Worm (Caenorhabditis elegans) whole organism, mixed stage, embryonic: ENCODE data around the gene perm-4.

Source experiments
- M03D4.4 ChIP-seq: sonication (generic microtip); optimal IDR thresholded peaks from 2 replicates; lab custom pipeline; 2017; ENCODE audit warnings: mild to moderate bottlenecking, missing genetic modification characterization, missing compliant biosample characterization
- bed-3 ChIP-seq: fragments of 200-800 bp; sonication (Bioruptor generic); optimal IDR thresholded peaks from 3 replicates; lab custom pipeline; 2018; ENCODE audit warnings: mild to moderate bottlenecking, missing genetic modification characterization, moderate library complexity, missing compliant biosample characterization
- blmp-1 ChIP-seq: fragments of 150-350 bp; optimal IDR thresholded peaks from 2 replicates; lab custom pipeline; 2014; ENCODE audit warnings: missing biosample characterization, missing genetic modification characterization
- ceh-39 ChIP-seq: fragments of 150-350 bp; optimal IDR thresholded peaks from 2 replicates; lab custom pipeline; 2014; ENCODE audit warnings: missing biosample characterization, missing genetic modification characterization
- ceh-43 ChIP-seq: fragments of 200-800 bp; sonication (Bioruptor generic); optimal IDR thresholded peaks from 2 replicates; lab custom pipeline; 2018; ENCODE audit warnings: mild to moderate bottlenecking, missing genetic modification characterization, moderate library complexity, missing compliant biosample characterization
- ceh-83 ChIP-seq: fragments of 200-800 bp; sonication (Bioruptor generic); optimal IDR thresholded peaks from 2 replicates; lab custom pipeline; 2018; ENCODE audit warnings: mild to moderate bottlenecking, missing genetic modification characterization, missing compliant biosample characterization
- ces-1 ChIP-seq: fragments of 150-350 bp; optimal IDR thresholded peaks from 2 replicates; lab custom pipeline; 2014; ENCODE audit warnings: missing biosample characterization, missing genetic modification reagents, missing genetic modification characterization
- cnd-1 ChIP-seq: fragments of 200-800 bp; sonication (Bioruptor generic); optimal IDR thresholded peaks from 2 replicates; lab custom pipeline; 2018; ENCODE audit warnings: mild to moderate bottlenecking, missing genetic modification characterization, missing compliant biosample characterization
- drap-1 ChIP-seq: fragments of 200-800 bp; sonication (Bioruptor generic); optimal IDR thresholded peaks from 3 replicates; lab custom pipeline; 2018; ENCODE audit warnings: mild to moderate bottlenecking, missing genetic modification characterization, missing compliant biosample characterization
- elt-1 ChIP-seq: sonication (generic microtip); optimal IDR thresholded peaks from 2 replicates; lab custom pipeline; 2017; ENCODE audit warnings: missing genetic modification characterization, mild to moderate bottlenecking, missing compliant biosample characterization, antibody characterized with exemption, moderate library complexity, borderline replicate concordance; ENCODE audit not compliant: insufficient read depth
- elt-3 ChIP-seq: fragments of 150-350 bp; optimal IDR thresholded peaks from 2 replicates; lab custom pipeline; 2014; ENCODE audit warnings: missing biosample characterization, missing genetic modification characterization
- flh-1 ChIP-seq: fragments of 200-800 bp; sonication (Bioruptor generic); optimal IDR thresholded peaks from 2 replicates; lab custom pipeline; 2018; ENCODE audit warnings: mild to moderate bottlenecking, missing genetic modification characterization, moderate library complexity, missing compliant biosample characterization
- ham-2 ChIP-seq: fragments of 200-800 bp; sonication (Bioruptor generic); optimal IDR thresholded peaks from 2 replicates; lab custom pipeline; 2018; ENCODE audit warnings: mild to moderate bottlenecking, missing genetic modification characterization, missing compliant biosample characterization
- hlh-1 ChIP-seq: fragments of 150-350 bp; optimal IDR thresholded peaks from 2 replicates; lab custom pipeline; 2014; ENCODE audit warnings: missing biosample characterization, missing genetic modification reagents, missing genetic modification characterization
- lin-13 ChIP-seq: fragments of 150-350 bp; optimal IDR thresholded peaks from 2 replicates; lab custom pipeline; 2014; ENCODE audit warnings: missing biosample characterization, missing genetic modification characterization
- lin-32 ChIP-seq: fragments of 200-800 bp; sonication (Bioruptor generic); optimal IDR thresholded peaks from 2 replicates; lab custom pipeline; 2018; ENCODE audit warnings: mild to moderate bottlenecking, missing genetic modification characterization, missing compliant biosample characterization
- lsy-2 ChIP-seq: fragments of 150-350 bp; optimal IDR thresholded peaks from 2 replicates; lab custom pipeline; 2014; ENCODE audit warnings: missing biosample characterization, missing genetic modification characterization
- mab-5 ChIP-seq: fragments of 150-350 bp; optimal IDR thresholded peaks from 2 replicates; lab custom pipeline; 2014; ENCODE audit warnings: missing biosample characterization, missing genetic modification characterization
- mep-1 ChIP-seq: fragments of 150-350 bp; optimal IDR thresholded peaks from 2 replicates; lab custom pipeline; 2017; ENCODE audit warnings: missing biosample characterization, missing genetic modification reagents, missing genetic modification characterization, inconsistent platforms
- mls-2 ChIP-seq: sonication (generic microtip); optimal IDR thresholded peaks from 2 replicates; lab custom pipeline; 2016; ENCODE audit warnings: mild to moderate bottlenecking, missing genetic modification characterization, moderate library complexity, missing compliant biosample characterization
- nhr-12 ChIP-seq: fragments of 150-350 bp; optimal IDR thresholded peaks from 2 replicates; lab custom pipeline; 2014; ENCODE audit warnings: missing biosample characterization, missing genetic modification characterization
- nhr-2 ChIP-seq: fragments of 150-350 bp; optimal IDR thresholded peaks from 2 replicates; lab custom pipeline; 2014; ENCODE audit warnings: missing biosample characterization, missing genetic modification characterization
- nhr-237 ChIP-seq: fragments of 150-350 bp; optimal IDR thresholded peaks from 2 replicates; lab custom pipeline; 2014; ENCODE audit warnings: missing biosample characterization, missing genetic modification characterization
- nhr-28 ChIP-seq: fragments of 150-350 bp; optimal IDR thresholded peaks from 2 replicates; lab custom pipeline; 2014; ENCODE audit warnings: missing biosample characterization, missing genetic modification characterization
- nhr-76 ChIP-seq: sonication (generic microtip); optimal IDR thresholded peaks from 2 replicates; lab custom pipeline; 2017; ENCODE audit warnings: missing biosample characterization, missing genetic modification characterization
- pha-4 ChIP-seq: fragments of 150-350 bp; optimal IDR thresholded peaks from 2 replicates; lab custom pipeline; 2018; ENCODE audit warnings: missing biosample characterization, missing genetic modification reagents, missing genetic modification characterization
- sem-2 ChIP-seq: fragments of 200-800 bp; sonication (Bioruptor generic); optimal IDR thresholded peaks from 2 replicates; lab custom pipeline; 2018; ENCODE audit warnings: mild to moderate bottlenecking, missing genetic modification characterization, missing compliant biosample characterization
- snpc-4 ChIP-seq: fragments of 150-350 bp; optimal IDR thresholded peaks from 2 replicates; lab custom pipeline; 2014; ENCODE audit warnings: missing biosample characterization, missing genetic modification characterization
- sptf-1 ChIP-seq: sonication (generic microtip); optimal IDR thresholded peaks from 2 replicates; lab custom pipeline; 2017; ENCODE audit warnings: mild to moderate bottlenecking, missing genetic modification characterization, moderate library complexity, missing compliant biosample characterization
- tbx-8 ChIP-seq: fragments of 200-800 bp; sonication (Bioruptor generic); optimal IDR thresholded peaks from 2 replicates; lab custom pipeline; 2018; ENCODE audit warnings: mild to moderate bottlenecking, missing genetic modification characterization, moderate library complexity, missing compliant biosample characterization
- unc-120 ChIP-seq: sonication (generic microtip); optimal IDR thresholded peaks from 2 replicates; lab custom pipeline; 2017; ENCODE audit warnings: missing genetic modification characterization, missing compliant biosample characterization; ENCODE audit not compliant: poor library complexity, severe bottlenecking
- unc-39 ChIP-seq: fragments of 150-350 bp; optimal IDR thresholded peaks from 2 replicates; lab custom pipeline; 2014; ENCODE audit warnings: missing biosample characterization, missing genetic modification characterization
- unc-62 ChIP-seq: fragments of 150-350 bp; optimal IDR thresholded peaks from 2 replicates; lab custom pipeline; 2014; ENCODE audit warnings: missing biosample characterization, missing genetic modification reagents, missing genetic modification characterization
- zip-8 ChIP-seq: fragments of 150-350 bp; optimal IDR thresholded peaks from 2 replicates; lab custom pipeline; 2014; ENCODE audit warnings: missing biosample characterization, missing genetic modification characterization
- ztf-11 ChIP-seq: fragments of 150-350 bp; optimal IDR thresholded peaks from 2 replicates; lab custom pipeline; 2014; ENCODE audit warnings: missing biosample characterization, missing genetic modification characterization

perm-4 gene

DNA sequence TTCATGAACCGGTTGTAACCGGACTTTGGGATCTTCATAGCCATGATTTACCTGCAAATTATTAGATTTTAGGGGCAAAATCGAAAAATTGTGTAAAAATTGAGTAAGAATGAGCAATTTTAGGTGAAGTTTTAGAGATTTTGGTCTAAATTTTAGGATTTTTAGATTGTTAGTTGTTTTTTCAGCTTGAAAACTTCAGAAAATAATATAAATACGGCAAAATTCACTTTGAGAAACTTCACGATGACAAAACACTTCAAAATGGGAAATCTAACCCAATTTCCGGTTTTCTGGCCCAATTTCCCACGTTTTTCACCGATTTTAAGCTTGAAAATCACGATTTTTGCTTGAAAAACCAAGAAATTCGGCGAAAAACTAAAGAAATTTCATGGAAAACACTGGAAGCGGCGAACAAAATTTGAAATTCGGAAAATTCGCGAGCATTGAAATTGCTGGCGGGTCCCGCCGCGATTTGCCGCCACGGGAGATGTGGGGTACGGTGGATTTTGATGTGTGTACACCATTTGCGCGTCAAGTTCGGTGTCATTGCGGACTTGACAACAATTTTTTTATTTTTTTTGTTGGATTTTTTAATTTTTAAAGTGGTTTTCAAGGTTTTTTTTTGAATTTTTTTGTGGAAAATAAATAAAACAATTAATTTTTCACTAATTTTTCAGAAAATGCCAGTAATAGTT is 30.9 kb downstream of the perm-4 start, which contains the start of the genes cct-8 and Y55F3AR.2:
Gene cct-8 (minus strand): TSS at position 51 of the 695 bp plus-strand sequence.
Gene Y55F3AR.2 (plus strand): TSS at position 672 of the 695 bp plus-strand sequence.
- TF ChIP-seq nhr-12 (tag; lab: Kevin White, UChicago) (no peak), ztf-11 (peak; percentile 50), nhr-76 (tag; lab: Kevin White, UChicago) (no peak), lin-13 (tag; lab: Kevin White, UChicago) (peak; percentile 90), unc-62 (GFP tag; lab: Kevin White, UChicago) (peak; percentile 58), zip-8 (tag; lab: Kevin White, UChicago) (no peak), mab-5 (tag; lab: Kevin White, UChicago) (no peak), flh-1 (no peak), snpc-4 (no peak), ceh-43 (GFP tag; lab: Kevin White, UChicago) (peak; percentile 77), lsy-2 (tag; lab: Kevin White, UChicago) (peak; percentile 100), unc-120 (tag; lab: Kevin White, UChicago) (peak; percentile 21), sptf-1 (peak; percentile 85), sem-2 (GFP tag; lab: Kevin White, UChicago) (no peak), nhr-2 (peak; percentile 23), unc-39 (tag; lab: Kevin White, UChicago) (no peak), pha-4 (peak; percentile 93), ceh-83 (GFP tag; lab: Kevin White, UChicago) (no peak), nhr-237 (tag; lab: Kevin White, UChicago) (peak; percentile 91), M03D4.4 (tag; lab: Kevin White, UChicago) (peak; percentile 63), ces-1 (GFP tag; lab: Kevin White, UChicago) (peak; percentile 81), lin-32 (GFP tag; lab: Kevin White, UChicago) (no peak), nhr-28 (tag; lab: Kevin White, UChicago) (no peak), mls-2 (tag; lab: Kevin White, UChicago) (peak; percentile 85), drap-1 (GFP tag; lab: Kevin White, UChicago) (peak; percentile 78), ceh-39 (peak; percentile 66), ham-2 (GFP tag; lab: Kevin White, UChicago) (peak; percentile 29), mep-1 (tag; lab: Kevin White, UChicago) (peak; percentile 90), cnd-1 (tag; lab: Kevin White, UChicago) (peak; percentile 71), bed-3 (GFP tag; lab: Kevin White, UChicago) (peak; percentile 12), blmp-1 (no peak), elt-1 (no peak), elt-3 (tag; lab: Kevin White, UChicago) (no peak), tbx-8 (GFP tag; lab: Kevin White, UChicago) (peak; percentile 10), hlh-1 (tag; lab: Kevin White, UChicago) (peak; percentile 63)

- TF ChIP-seq tbx-8 (GFP tag; lab: Kevin White, UChicago) (no peak), bed-3 (GFP tag; lab: Kevin White, UChicago) (no peak)
These were observed 38.0 kb downstream of the perm-4 start, which contains the start of gene csn-4 for ce11 chrIV:1086913-1087312. csn-4 (minus strand) TSS chrIV:1087013.

ce11 chrIV:1075484-1075883 is 49.4 kb downstream of the perm-4 start:
- TF ChIP-seq sem-2 (GFP tag; lab: Kevin White, UChicago): no peak
- TF ChIP-seq hlh-1 (tag; lab: Kevin White, UChicago): no peak
- TF ChIP-seq drap-1 (GFP tag; lab: Kevin White, UChicago): no peak
- no peak for TF ChIP-seq nhr-12 (tag; lab: Kevin White, UChicago)
- TF ChIP-seq unc-39 (tag; lab: Kevin White, UChicago): no peak
- no peak for TF ChIP-seq zip-8 (tag; lab: Kevin White, UChicago)
- TF ChIP-seq nhr-237 (tag; lab: Kevin White, UChicago): no peak
- TF ChIP-seq lin-13 (tag; lab: Kevin White, UChicago): no peak
- no peak for TF ChIP-seq elt-3 (tag; lab: Kevin White, UChicago)
- TF ChIP-seq nhr-28 (tag; lab: Kevin White, UChicago): no peak
- TF ChIP-seq cnd-1 (tag; lab: Kevin White, UChicago): no peak
- no peak for TF ChIP-seq snpc-4
- no peak for TF ChIP-seq mls-2 (tag; lab: Kevin White, UChicago)
- no peak for TF ChIP-seq lsy-2 (tag; lab: Kevin White, UChicago)
- TF ChIP-seq ztf-11: no peak
